Worm (Caenorhabditis elegans) whole organism, L4 larva: Measurements from ENCODE around the gene M02D8.7.

Experiments used
- F10B5.3 ChIP-seq: sonication (generic microtip); optimal IDR thresholded peaks from 2 replicates; lab custom pipeline; 2016; ENCODE audit warnings: mild to moderate bottlenecking, missing genetic modification characterization, missing compliant biosample characterization
- F44E2.7 ChIP-seq: fragments of 200-800 bp; sonication (Bioruptor generic); IDR thresholded peaks from 2 replicates; pipeline ENCODE4 v2.1.2; 2022; ENCODE audit warnings: missing genetic modification characterization, missing compliant biosample characterization
- ZK337.2 ChIP-seq: fragments of 200-800 bp; sonication (Bioruptor generic); IDR thresholded peaks from 2 replicates; pipeline ENCODE4 v1.3.6; 2022; ENCODE audit warnings: missing genetic modification reagents, missing genetic modification characterization, missing compliant biosample characterization
- aha-1 ChIP-seq: fragments of 150-350 bp; peaks from one replicate; lab custom pipeline; 2014; ENCODE audit warnings: missing biosample characterization, missing genetic modification characterization
- attf-4 ChIP-seq: sonication (generic microtip); optimal IDR thresholded peaks from 3 replicates; lab custom pipeline; 2017; ENCODE audit warnings: missing biosample characterization, missing genetic modification characterization
- ceh-32 ChIP-seq: sonication (generic microtip); optimal IDR thresholded peaks from 2 replicates; lab custom pipeline; 2016; ENCODE audit warnings: mild to moderate bottlenecking, missing genetic modification characterization, missing compliant biosample characterization; ENCODE audit not compliant: poor library complexity
- ces-1 ChIP-seq: fragments of 150-350 bp; sonication (generic microtip); optimal IDR thresholded peaks from 4 replicates; lab custom pipeline; 2014; ENCODE audit warnings: missing biosample characterization, missing genetic modification reagents, missing genetic modification characterization
- daf-16 ChIP-seq, 3 experiments: sonication (generic microtip); optimal IDR thresholded peaks; 2 replicates each; lab custom pipeline; 2016 to 2017; ENCODE audit warnings: missing genetic modification characterization in 3 of 3, missing genetic modification reagents in 3 of 3, mild to moderate bottlenecking in 2 of 3, missing compliant biosample characterization in 2 of 3, missing biosample characterization in 1 of 3, moderate library complexity in 1 of 3
- dmd-8 ChIP-seq: fragments of 200-800 bp; sonication (Bioruptor generic); IDR thresholded peaks from 2 replicates; pipeline ENCODE4 v1.3.6; 2022; ENCODE audit warnings: missing genetic modification characterization, missing compliant biosample characterization
- dve-1 ChIP-seq: sonication (generic microtip); optimal IDR thresholded peaks from 2 replicates; lab custom pipeline; 2017; ENCODE audit warnings: antibody characterized with exemption, mild to moderate bottlenecking, missing genetic modification characterization, missing compliant biosample characterization; ENCODE audit not compliant: insufficient read depth
- hlh-11 ChIP-seq: fragments of 200-800 bp; sonication (Bioruptor generic); optimal IDR thresholded peaks from 2 replicates; lab custom pipeline; 2018; ENCODE audit warnings: mild to moderate bottlenecking, missing genetic modification characterization, missing compliant biosample characterization
- hlh-30 ChIP-seq: sonication (generic microtip); optimal IDR thresholded peaks from 2 replicates; lab custom pipeline; 2017; ENCODE audit warnings: antibody characterized with exemption, mild to moderate bottlenecking, missing genetic modification characterization, missing compliant biosample characterization; ENCODE audit not compliant: insufficient read depth
- mep-1 ChIP-seq: fragments of 150-350 bp; sonication (generic microtip); optimal IDR thresholded peaks from 3 replicates; lab custom pipeline; 2014; ENCODE audit warnings: missing biosample characterization, missing genetic modification characterization
- mxl-3 ChIP-seq: fragments of 200-800 bp; sonication (Bioruptor generic); optimal IDR thresholded peaks from 2 replicates; lab custom pipeline; 2018; ENCODE audit warnings: mild to moderate bottlenecking, missing genetic modification characterization, missing compliant biosample characterization
- nhr-11 ChIP-seq: fragments of 150-350 bp; optimal IDR thresholded peaks from 2 replicates; lab custom pipeline; 2014; ENCODE audit warnings: missing biosample characterization, missing genetic modification characterization
- nhr-111 ChIP-seq: fragments of 200-800 bp; sonication (Bioruptor generic); optimal IDR thresholded peaks from 2 replicates; lab custom pipeline; 2018; ENCODE audit warnings: mild to moderate bottlenecking, missing genetic modification characterization, missing compliant biosample characterization
- nhr-76 ChIP-seq: fragments of 150-350 bp; optimal IDR thresholded peaks from 2 replicates; lab custom pipeline; 2014; ENCODE audit warnings: missing biosample characterization, missing genetic modification characterization
- set-16 ChIP-seq: fragments of 200-800 bp; sonication (Bioruptor generic); IDR thresholded peaks from 2 replicates; pipeline ENCODE4 v1.3.6; 2022; ENCODE audit warnings: missing genetic modification reagents, missing genetic modification characterization, missing compliant biosample characterization
- unc-62 ChIP-seq, 3 experiments: fragments of 150-350 bp in 1 of 3; sonication (generic microtip); optimal IDR thresholded peaks in 2 of 3; peaks in 1 of 3; 1 replicate in 1 of 3; 2 replicates in 2 of 3; lab custom pipeline; 2014 to 2017; ENCODE audit warnings: missing biosample characterization in 3 of 3, missing genetic modification characterization in 3 of 3, missing genetic modification reagents in 3 of 3, missing genotype in 1 of 3
- zfp-3 ChIP-seq: fragments of 200-800 bp; sonication (Bioruptor generic); conservative IDR thresholded peaks from 2 replicates; pipeline ENCODE4 v1.3.6; 2022; ENCODE audit warnings: missing genetic modification reagents, missing genetic modification characterization, missing compliant biosample characterization
- zip-11 ChIP-seq: fragments of 200-800 bp; sonication (Bioruptor generic); IDR thresholded peaks from 2 replicates; pipeline ENCODE4 v1.3.6; 2022; ENCODE audit warnings: missing genetic modification characterization, missing compliant biosample characterization
- zip-2 ChIP-seq: fragments of 150-350 bp; optimal IDR thresholded peaks from 2 replicates; lab custom pipeline; 2014; ENCODE audit warnings: missing biosample characterization, missing genetic modification characterization

The M02D8.7 gene

ce11 chrX:8791821-8792220 is 49.0 kb upstream of the M02D8.7 start, which contains the start of gene chup-1 (continued):
- TF ChIP-seq aha-1 (tag; lab: Kevin White, UChicago) = peak; percentile 97
- peak; percentile 47 for TF ChIP-seq mep-1
- TF ChIP-seq, all 104 proteins: peak for 16

ce11 chrX:8790093-8790492 is 47.3 kb upstream of the M02D8.7 start:
- TF ChIP-seq zfp-3 (GFP tag; lab: Robert Waterston, UW) (no peak), mep-1 (no peak), unc-62 (GFP tag; optimal IDR thresholded peaks at IDR 0.05 in 1 of 2; lab: Kevin White, UChicago) (peak in 1 of 2 experiments; percentile 46), unc-62 (tag; optimal IDR thresholded peaks at IDR 0.05; lab: Kevin White, UChicago) (no peak), aha-1 (tag; lab: Kevin White, UChicago) (peak; percentile 68), set-16 (GFP tag; lab: Robert Waterston, UW) (peak; percentile 52; the same call in 1 of the 2 replicates), zip-11 (no peak)
- TF ChIP-seq, all 104 proteins: peak for 3

ce11 chrX:8789014-8789506 is 46.3 kb upstream of the M02D8.7 start, which contains the start of gene unc-27:
Gene unc-27, plus strand, starts transcription at chrX:8789456.
- no peak for TF ChIP-seq F44E2.7
- TF ChIP-seq daf-16 (GFP tag; optimal IDR thresholded peaks at IDR 0.05; lab: Kevin White, UChicago) = peak in 1 of 2 experiments; percentile 49
- TF ChIP-seq daf-16 (tag; optimal IDR thresholded peaks at IDR 0.05; lab: Kevin White, UChicago) = no peak
- TF ChIP-seq hlh-11 = peak; percentile 39
- peak; percentile 4 for TF ChIP-seq mxl-3
- TF ChIP-seq, all 104 proteins: peak for 3

ce11 chrX:8787689-8788222 is 45.0 kb upstream of the M02D8.7 start:
- TF ChIP-seq mep-1 = no peak
- peak in 1 of 2 experiments; percentile 92 for TF ChIP-seq daf-16 (GFP tag; optimal IDR thresholded peaks at IDR 0.05; lab: Kevin White, UChicago)
- TF ChIP-seq daf-16 (tag; optimal IDR thresholded peaks at IDR 0.05; lab: Kevin White, UChicago) = peak; percentile 99
- TF ChIP-seq nhr-111 = no peak
- no peak for TF ChIP-seq nhr-76 (tag; lab: Kevin White, UChicago)
- TF ChIP-seq dve-1 (tag; lab: Kevin White, UChicago) = peak; percentile 11
- peak; percentile 50 for TF ChIP-seq hlh-11
- peak; percentile 13 for TF ChIP-seq hlh-30 (tag; lab: Kevin White, UChicago)

- peak; percentile 36 for TF ChIP-seq nhr-11 (tag; lab: Kevin White, UChicago)
- TF ChIP-seq daf-16 (GFP tag; optimal IDR thresholded peaks at IDR 0.05; lab: Kevin White, UChicago) = peak in 1 of 2 experiments; percentile 44
- TF ChIP-seq daf-16 (tag; optimal IDR thresholded peaks at IDR 0.05; lab: Kevin White, UChicago) = no peak
- TF ChIP-seq ceh-32 (tag; lab: Kevin White, UChicago) = no peak
- TF ChIP-seq, all 104 proteins: peak for 2
Observed at ce11 chrX:8786687-8787086, 43.9 kb upstream of the M02D8.7 start.

ce11 chrX:8784234-8784633 is 41.4 kb upstream of the M02D8.7 start, which contains the start of gene ZK721.3:
Gene ZK721.3, plus strand, starts transcription at chrX:8784534.
- no peak for TF ChIP-seq dmd-8 (GFP tag; lab: Robert Waterston, UW)
- TF ChIP-seq aha-1 (tag; lab: Kevin White, UChicago) = peak; percentile 50
- TF ChIP-seq unc-62 (GFP tag; optimal IDR thresholded peaks at IDR 0.05 in 1 of 2; lab: Kevin White, UChicago) = peak in 1 of 2 experiments; percentile 45
- TF ChIP-seq unc-62 (tag; optimal IDR thresholded peaks at IDR 0.05; lab: Kevin White, UChicago) = no peak

ce11 chrX:8778558-8778957 is 35.8 kb upstream of the M02D8.7 start, which contains the start of gene ZK721.4:
Gene ZK721.4, plus strand, starts transcription at chrX:8778858.
- TF ChIP-seq ZK337.2 (no peak), zip-2 (tag; lab: Kevin White, UChicago) (no peak), attf-4 (tag; lab: Kevin White, UChicago) (no peak)

ce11 chrX:8770316-8770715 is 27.5 kb upstream of the M02D8.7 start:
- TF ChIP-seq ces-1 = peak; percentile 11
- TF ChIP-seq F10B5.3 (tag; lab: Kevin White, UChicago) = no peak
